Worm (Caenorhabditis elegans) whole organism, L2 larva: ENCODE measurements around the gene fbxa-197.
A peak's percentile ranks its signal among the peaks of the same experiment; 100 is the strongest.

ENCODE experiments used
- C34F6.9 ChIP-seq: fragments of 150-350 bp; optimal IDR thresholded peaks from 2 replicates; lab custom pipeline; 2014; ENCODE audit warnings: missing biosample characterization, missing genetic modification characterization
- F13H6.1 ChIP-seq: sonication (generic microtip); optimal IDR thresholded peaks from 2 replicates; lab custom pipeline; 2016; ENCODE audit warnings: missing genetic modification characterization, missing compliant biosample characterization
- R02D3.7 ChIP-seq: fragments of 150-350 bp; optimal IDR thresholded peaks from 2 replicates; lab custom pipeline; 2014; ENCODE audit warnings: missing biosample characterization, missing genetic modification characterization
- ZK546.5 ChIP-seq: sonication (generic microtip); optimal IDR thresholded peaks from 2 replicates; lab custom pipeline; 2017; ENCODE audit warnings: missing biosample characterization, missing genetic modification characterization
- alr-1 ChIP-seq: fragments of 150-350 bp; optimal IDR thresholded peaks from 2 replicates; lab custom pipeline; 2014; ENCODE audit warnings: missing biosample characterization, missing genetic modification characterization
- aly-2 ChIP-seq: fragments of 150-350 bp; optimal IDR thresholded peaks from 2 replicates; lab custom pipeline; 2014; ENCODE audit warnings: missing biosample characterization, missing genetic modification characterization
- ama-1 ChIP-seq: fragments of 150-350 bp; optimal IDR thresholded peaks from 2 replicates; lab custom pipeline; 2018; ENCODE audit warnings: inconsistent platforms
- blmp-1 ChIP-seq: sonication (generic microtip); optimal IDR thresholded peaks from 2 replicates; lab custom pipeline; 2017; ENCODE audit warnings: missing genetic modification characterization, mild to moderate bottlenecking, missing compliant biosample characterization, antibody characterized with exemption, moderate library complexity; ENCODE audit not compliant: insufficient read depth
- ceh-16 ChIP-seq: fragments of 150-350 bp; optimal IDR thresholded peaks from 2 replicates; lab custom pipeline; 2014; ENCODE audit warnings: missing biosample characterization, missing genetic modification characterization
- ceh-82 ChIP-seq: fragments of 150-350 bp; optimal IDR thresholded peaks from 2 replicates; lab custom pipeline; 2014; ENCODE audit warnings: missing biosample characterization, missing genetic modification characterization
- crh-2 ChIP-seq: sonication (generic microtip); optimal IDR thresholded peaks from 2 replicates; lab custom pipeline; 2017; ENCODE audit warnings: missing biosample characterization, missing genetic modification characterization
- dmd-4 ChIP-seq: sonication (generic microtip); optimal IDR thresholded peaks from 2 replicates; lab custom pipeline; 2017; ENCODE audit warnings: missing biosample characterization, missing genetic modification characterization
- egl-27 ChIP-seq: sonication (generic microtip); optimal IDR thresholded peaks from 3 replicates; lab custom pipeline; 2017; ENCODE audit warnings: missing biosample characterization, missing genetic modification reagents, missing genetic modification characterization
- elt-1 ChIP-seq: fragments of 150-350 bp; optimal IDR thresholded peaks from 2 replicates; lab custom pipeline; 2014; ENCODE audit warnings: missing biosample characterization, missing genetic modification characterization
- elt-3 ChIP-seq: sonication (generic microtip); optimal IDR thresholded peaks from 2 replicates; lab custom pipeline; 2017; ENCODE audit warnings: missing biosample characterization, missing genetic modification characterization
- fos-1 ChIP-seq: fragments of 150-350 bp; optimal IDR thresholded peaks from 2 replicates; lab custom pipeline; 2014; ENCODE audit warnings: missing biosample characterization, missing genetic modification characterization
- gmeb-1 ChIP-seq: fragments of 150-350 bp; optimal IDR thresholded peaks from 2 replicates; lab custom pipeline; 2014; ENCODE audit warnings: missing biosample characterization, missing genetic modification characterization
- lin-13 ChIP-seq: fragments of 150-350 bp; optimal IDR thresholded peaks from 2 replicates; lab custom pipeline; 2014; ENCODE audit warnings: missing biosample characterization, missing genetic modification reagents, missing genetic modification characterization
- lin-39 ChIP-seq: fragments of 150-350 bp; optimal IDR thresholded peaks from 2 replicates; lab custom pipeline; 2014; ENCODE audit warnings: missing biosample characterization, missing genetic modification reagents, missing genetic modification characterization
- lsy-2 ChIP-seq, 2 experiments: fragments of 150-350 bp in 1 of 2; sonication (generic microtip) in 1 of 2; optimal IDR thresholded peaks; 2 replicates each; lab custom pipeline; 2014 to 2017; ENCODE audit warnings: missing biosample characterization in 2 of 2, missing genetic modification characterization in 2 of 2
- mab-5 ChIP-seq: fragments of 150-350 bp; optimal IDR thresholded peaks from 2 replicates; lab custom pipeline; 2014; ENCODE audit warnings: missing biosample characterization, missing genetic modification characterization
- mbf-1 ChIP-seq: sonication (generic microtip); optimal IDR thresholded peaks from 2 replicates; lab custom pipeline; 2017; ENCODE audit warnings: missing biosample characterization, missing genetic modification characterization
- nhr-10 ChIP-seq: sonication (generic microtip); optimal IDR thresholded peaks from 2 replicates; lab custom pipeline; 2017; ENCODE audit warnings: missing biosample characterization, missing genetic modification characterization
- nhr-11 ChIP-seq: fragments of 150-350 bp; optimal IDR thresholded peaks from 2 replicates; lab custom pipeline; 2014; ENCODE audit warnings: missing biosample characterization, missing genetic modification characterization
- nhr-12 ChIP-seq: fragments of 150-350 bp; optimal IDR thresholded peaks from 2 replicates; lab custom pipeline; 2014; ENCODE audit warnings: missing biosample characterization, missing genetic modification characterization
- nhr-129 ChIP-seq: fragments of 150-350 bp; optimal IDR thresholded peaks from 2 replicates; lab custom pipeline; 2014; ENCODE audit warnings: missing biosample characterization, missing genetic modification characterization
- nhr-21 ChIP-seq: fragments of 150-350 bp; optimal IDR thresholded peaks from 2 replicates; lab custom pipeline; 2014; ENCODE audit warnings: missing biosample characterization, missing genetic modification characterization
- nhr-23 ChIP-seq: fragments of 150-350 bp; optimal IDR thresholded peaks from 2 replicates; lab custom pipeline; 2014; ENCODE audit warnings: missing biosample characterization, missing genetic modification reagents, missing genetic modification characterization
- nhr-237 ChIP-seq: fragments of 150-350 bp; optimal IDR thresholded peaks from 2 replicates; lab custom pipeline; 2014; ENCODE audit warnings: missing biosample characterization, missing genetic modification characterization
- nhr-25 ChIP-seq: fragments of 150-350 bp; sonication (generic microtip); optimal IDR thresholded peaks from 3 replicates; lab custom pipeline; 2014; ENCODE audit warnings: missing biosample characterization, missing genetic modification characterization
- peb-1 ChIP-seq: fragments of 150-350 bp; optimal IDR thresholded peaks from 2 replicates; lab custom pipeline; 2014; ENCODE audit warnings: missing biosample characterization, missing genetic modification characterization
- sem-4 ChIP-seq: fragments of 150-350 bp; optimal IDR thresholded peaks from 2 replicates; lab custom pipeline; 2014; ENCODE audit warnings: missing biosample characterization, missing genetic modification reagents, missing genetic modification characterization
- skn-1 ChIP-seq: sonication (generic microtip); optimal IDR thresholded peaks from 2 replicates; lab custom pipeline; 2017; ENCODE audit warnings: missing biosample characterization, missing genetic modification characterization
- sma-3 ChIP-seq: sonication (generic microtip); optimal IDR thresholded peaks from 2 replicates; lab custom pipeline; 2016; ENCODE audit warnings: missing genetic modification reagents, missing genetic modification characterization, missing compliant biosample characterization
- sma-9 ChIP-seq, 2 experiments: fragments of 150-350 bp in 1 of 2; sonication (generic microtip) in 1 of 2; optimal IDR thresholded peaks; 2 replicates each; lab custom pipeline; 2014 to 2016; ENCODE audit warnings: missing genetic modification characterization in 2 of 2, mild to moderate bottlenecking in 1 of 2, missing biosample characterization in 1 of 2, missing compliant biosample characterization in 1 of 2, missing genetic modification reagents in 1 of 2, moderate library complexity in 1 of 2
- unc-55 ChIP-seq: fragments of 150-350 bp; sonication (generic microtip); optimal IDR thresholded peaks from 3 replicates; lab custom pipeline; 2014; ENCODE audit warnings: missing biosample characterization, missing genetic modification reagents, missing genetic modification characterization
- unc-62 ChIP-seq: fragments of 150-350 bp; optimal IDR thresholded peaks from 2 replicates; lab custom pipeline; 2014; ENCODE audit warnings: missing biosample characterization, missing genetic modification reagents, missing genetic modification characterization
- zag-1 ChIP-seq: fragments of 150-350 bp; optimal IDR thresholded peaks from 2 replicates; lab custom pipeline; 2014; ENCODE audit warnings: missing biosample characterization, missing genetic modification characterization
- ztf-1 ChIP-seq: fragments of 200-800 bp; sonication (Bioruptor generic); conservative IDR thresholded peaks from 2 replicates; pipeline ENCODE4 v1.3.6; 2022; ENCODE audit warnings: missing genetic modification characterization, missing compliant biosample characterization
- ztf-11 ChIP-seq: sonication (generic microtip); optimal IDR thresholded peaks from 2 replicates; lab custom pipeline; 2017; ENCODE audit warnings: missing biosample characterization, missing genetic modification characterization
- ztf-4 ChIP-seq: fragments of 150-350 bp; optimal IDR thresholded peaks from 2 replicates; lab custom pipeline; 2014; ENCODE audit warnings: missing biosample characterization, missing genetic modification characterization

fbxa-197 gene

ce11 chrV:15884698-15885097 lies 17.2 kb downstream of the fbxa-197 start, which contains the start of gene oac-42:
oac-42 (minus strand) TSS chrV:15884798.
- TF ChIP-seq nhr-129 = no peak
- no peak for TF ChIP-seq ztf-4
- no peak for TF ChIP-seq gmeb-1 (tag; lab: Kevin White, UChicago)
- TF ChIP-seq ZK546.5 = no peak
- no peak for TF ChIP-seq sem-4 (tag; lab: Kevin White, UChicago)
- TF ChIP-seq R02D3.7 (tag; lab: Kevin White, UChicago) = no peak
- no peak for TF ChIP-seq lin-39
- TF ChIP-seq dmd-4 (tag; lab: Kevin White, UChicago) = no peak
- no peak for TF ChIP-seq crh-2 (tag; lab: Kevin White, UChicago)
- no peak for TF ChIP-seq nhr-25 (tag; lab: Kevin White, UChicago)
- TF ChIP-seq mbf-1 (tag; lab: Kevin White, UChicago) = no peak
- TF ChIP-seq ceh-82 (tag; lab: Kevin White, UChicago) = no peak

- no peak for TF ChIP-seq alr-1 (tag; lab: Kevin White, UChicago)
- TF ChIP-seq nhr-10 (tag; lab: Kevin White, UChicago) = no peak
- no peak for TF ChIP-seq skn-1 (tag; lab: Kevin White, UChicago)
- no peak for TF ChIP-seq sma-9 (GFP tag; optimal IDR thresholded peaks at IDR 0.05; lab: Kevin White, UChicago)
- no peak for TF ChIP-seq sma-9 (tag; optimal IDR thresholded peaks at IDR 0.05; lab: Kevin White, UChicago)
- no peak for TF ChIP-seq dmd-4 (tag; lab: Kevin White, UChicago)
- no peak for TF ChIP-seq lin-13
- TF ChIP-seq R02D3.7 (tag; lab: Kevin White, UChicago) = no peak
- no peak for TF ChIP-seq aly-2 (tag; lab: Kevin White, UChicago)
- TF ChIP-seq ceh-82 (tag; lab: Kevin White, UChicago) = no peak
- no peak for TF ChIP-seq blmp-1 (tag; lab: Kevin White, UChicago)
- TF ChIP-seq lin-39 = no peak
- no peak for TF ChIP-seq elt-3 (tag; lab: Kevin White, UChicago)
- no peak for TF ChIP-seq mbf-1 (tag; lab: Kevin White, UChicago)
- no peak for TF ChIP-seq C34F6.9 (tag; lab: Kevin White, UChicago)
- no peak for TF ChIP-seq nhr-25 (tag; lab: Kevin White, UChicago)
- TF ChIP-seq sem-4 (tag; lab: Kevin White, UChicago) = no peak
- no peak for TF ChIP-seq sma-3 (GFP tag; lab: Kevin White, UChicago)
- no peak for TF ChIP-seq ZK546.5
- no peak for TF ChIP-seq nhr-12 (tag; lab: Kevin White, UChicago)
- TF ChIP-seq ama-1 = no peak
Observed at ce11 chrV:15885967-15886366, 18.5 kb downstream of the fbxa-197 start, which contains the start of gene T06C12.9. T06C12.9 (minus strand) TSS chrV:15886067.

- TF ChIP-seq nhr-21 (tag; lab: Kevin White, UChicago) (no peak), lin-39 (no peak), ama-1 (no peak), F13H6.1 (no peak), gmeb-1 (tag; lab: Kevin White, UChicago) (peak; percentile 25), sma-3 (GFP tag; lab: Kevin White, UChicago) (no peak), zag-1 (no peak), nhr-11 (tag; lab: Kevin White, UChicago) (no peak), peb-1 (tag; lab: Kevin White, UChicago) (no peak), lsy-2 (tag; optimal IDR thresholded peaks at IDR 0.05; lab: Kevin White, UChicago) (no peak), unc-62 (GFP tag; lab: Kevin White, UChicago) (no peak), elt-3 (tag; lab: Kevin White, UChicago) (no peak), ztf-11 (no peak), egl-27 (tag; lab: Kevin White, UChicago) (no peak), ZK546.5 (no peak), sma-9 (GFP tag; optimal IDR thresholded peaks at IDR 0.05; lab: Kevin White, UChicago) (peak; percentile 71), sma-9 (tag; optimal IDR thresholded peaks at IDR 0.05; lab: Kevin White, UChicago) (no peak), nhr-25 (tag; lab: Kevin White, UChicago) (no peak), mab-5 (no peak), nhr-23 (tag; lab: Kevin White, UChicago) (no peak), unc-55 (GFP tag; lab: Kevin White, UChicago) (no peak), fos-1 (peak; percentile 93), ceh-16 (no peak), ztf-1 (GFP tag; lab: Robert Waterston, UW) (no peak), elt-1 (tag; lab: Kevin White, UChicago) (no peak), alr-1 (tag; lab: Kevin White, UChicago) (no peak), lin-13 (no peak), blmp-1 (tag; lab: Kevin White, UChicago) (no peak), nhr-12 (tag; lab: Kevin White, UChicago) (no peak), nhr-237 (tag; lab: Kevin White, UChicago) (no peak), R02D3.7 (tag; lab: Kevin White, UChicago) (no peak), ceh-82 (tag; lab: Kevin White, UChicago) (no peak), nhr-10 (tag; lab: Kevin White, UChicago) (no peak), C34F6.9 (tag; lab: Kevin White, UChicago) (no peak), nhr-129 (peak; percentile 29)
Observed at ce11 chrV:15887708-15888295, 20.3 kb downstream of the fbxa-197 start.
